Worm (Caenorhabditis elegans) whole organism, late embryonic: ENCODE measurements around the gene srn-1.

Experiments
- K09A11.1 ChIP-seq: sonication (generic microtip); optimal IDR thresholded peaks from 2 replicates; lab custom pipeline; 2017; ENCODE audit warnings: antibody characterized with exemption, mild to moderate bottlenecking, missing genetic modification characterization, missing compliant biosample characterization; ENCODE audit not compliant: insufficient read depth
- T23F11.4 ChIP-seq: fragments of 200-800 bp; sonication (Bioruptor generic); optimal IDR thresholded peaks from 2 replicates; lab custom pipeline; 2018; ENCODE audit warnings: mild to moderate bottlenecking, missing genetic modification characterization, missing compliant biosample characterization
- Y22D7AL.16 ChIP-seq: sonication (generic microtip); optimal IDR thresholded peaks from 2 replicates; lab custom pipeline; 2016; ENCODE audit warnings: missing genetic modification characterization, missing compliant biosample characterization
- ceh-30 ChIP-seq: fragments of 150-350 bp; optimal IDR thresholded peaks from 2 replicates; lab custom pipeline; 2014; ENCODE audit warnings: missing biosample characterization, missing genetic modification characterization
- ceh-45 ChIP-seq: fragments of 200-800 bp; sonication (Bioruptor generic); IDR thresholded peaks from 2 replicates; pipeline ENCODE4 v1.3.6; 2022; ENCODE audit warnings: missing genetic modification reagents, missing genetic modification characterization, missing compliant biosample characterization
- ceh-6 ChIP-seq: fragments of 200-800 bp; sonication (Bioruptor generic); optimal IDR thresholded peaks from 2 replicates; lab custom pipeline; 2018; ENCODE audit warnings: mild to moderate bottlenecking, missing genetic modification characterization, missing compliant biosample characterization
- ceh-9 ChIP-seq: sonication (generic microtip); optimal IDR thresholded peaks from 2 replicates; lab custom pipeline; 2016; ENCODE audit warnings: mild to moderate bottlenecking, missing genetic modification characterization, inconsistent platforms, missing compliant biosample characterization
- elt-2 ChIP-seq: sonication (generic microtip); optimal IDR thresholded peaks from 2 replicates; lab custom pipeline; 2016; ENCODE audit warnings: missing genetic modification reagents, missing genetic modification characterization, missing compliant biosample characterization
- elt-4 ChIP-seq: sonication (generic microtip); optimal IDR thresholded peaks from 2 replicates; lab custom pipeline; 2016; ENCODE audit warnings: missing genetic modification characterization, missing compliant biosample characterization
- ets-4 ChIP-seq: sonication (generic microtip); optimal IDR thresholded peaks from 2 replicates; lab custom pipeline; 2016; ENCODE audit warnings: missing genetic modification characterization, missing compliant biosample characterization
- eyg-1 ChIP-seq: sonication (generic microtip); optimal IDR thresholded peaks from 2 replicates; lab custom pipeline; 2016; ENCODE audit warnings: missing genotype, missing genetic modification characterization, missing compliant biosample characterization
- fax-1 ChIP-seq: sonication (generic microtip); optimal IDR thresholded peaks from 2 replicates; lab custom pipeline; 2016; ENCODE audit warnings: missing genotype, missing genetic modification characterization, missing compliant biosample characterization
- fkh-10 ChIP-seq: fragments of 150-350 bp; optimal IDR thresholded peaks from 2 replicates; lab custom pipeline; 2014; ENCODE audit warnings: missing biosample characterization, missing genetic modification reagents, missing genetic modification characterization
- gmeb-2 ChIP-seq: sonication (generic microtip); optimal IDR thresholded peaks from 2 replicates; lab custom pipeline; 2016; ENCODE audit warnings: missing genetic modification characterization, inconsistent platforms, missing compliant biosample characterization
- hlh-15 ChIP-seq: sonication (generic microtip); optimal IDR thresholded peaks from 2 replicates; lab custom pipeline; 2016; ENCODE audit warnings: missing genetic modification characterization, missing compliant biosample characterization
- hlh-30 ChIP-seq: sonication (generic microtip); optimal IDR thresholded peaks from 2 replicates; lab custom pipeline; 2017; ENCODE audit warnings: antibody characterized with exemption, missing genetic modification characterization, missing compliant biosample characterization; ENCODE audit not compliant: insufficient read depth
- hlh-8 ChIP-seq: sonication (generic microtip); optimal IDR thresholded peaks from 2 replicates; lab custom pipeline; 2016; ENCODE audit warnings: missing genotype, missing genetic modification characterization, missing compliant biosample characterization
- lin-11 ChIP-seq: fragments of 200-800 bp; sonication (Bioruptor generic); optimal IDR thresholded peaks from 2 replicates; lab custom pipeline; 2018; ENCODE audit warnings: mild to moderate bottlenecking, missing genetic modification characterization, missing compliant biosample characterization
- nfya-1 ChIP-seq: sonication (generic microtip); optimal IDR thresholded peaks from 2 replicates; lab custom pipeline; 2017; ENCODE audit warnings: missing genetic modification characterization, mild to moderate bottlenecking, missing compliant biosample characterization, antibody characterized with exemption, moderate library complexity
- nhr-232 ChIP-seq: sonication (generic microtip); optimal IDR thresholded peaks from 2 replicates; lab custom pipeline; 2016; ENCODE audit warnings: missing genetic modification characterization, missing compliant biosample characterization
- npax-4 ChIP-seq: sonication (generic microtip); optimal IDR thresholded peaks from 2 replicates; lab custom pipeline; 2016; ENCODE audit warnings: missing genetic modification characterization, missing compliant biosample characterization
- odd-2 ChIP-seq: sonication (generic microtip); optimal IDR thresholded peaks from 2 replicates; lab custom pipeline; 2017; ENCODE audit warnings: antibody characterized with exemption, mild to moderate bottlenecking, missing genetic modification characterization, missing compliant biosample characterization
- pag-3 ChIP-seq: sonication (generic microtip); optimal IDR thresholded peaks from 2 replicates; lab custom pipeline; 2016; ENCODE audit warnings: missing compliant biosample characterization, missing genetic modification characterization, borderline replicate concordance
- pat-9 ChIP-seq: fragments of 200-800 bp; sonication (Bioruptor generic); optimal IDR thresholded peaks from 2 replicates; lab custom pipeline; 2018; ENCODE audit warnings: mild to moderate bottlenecking, missing genetic modification characterization, moderate library complexity, missing compliant biosample characterization
- pax-1 ChIP-seq: fragments of 150-350 bp; optimal IDR thresholded peaks from 2 replicates; lab custom pipeline; 2014; ENCODE audit warnings: missing biosample characterization, missing genetic modification characterization
- pha-2 ChIP-seq: sonication (generic microtip); optimal IDR thresholded peaks from 2 replicates; lab custom pipeline; 2017; ENCODE audit warnings: mild to moderate bottlenecking, missing genetic modification characterization, missing compliant biosample characterization
- pros-1 ChIP-seq: fragments of 150-350 bp; optimal IDR thresholded peaks from 2 replicates; lab custom pipeline; 2014; ENCODE audit warnings: missing biosample characterization, missing genetic modification reagents, missing genetic modification characterization
- rnt-1 ChIP-seq: sonication (generic microtip); optimal IDR thresholded peaks from 2 replicates; lab custom pipeline; 2016; ENCODE audit warnings: missing genetic modification characterization, missing compliant biosample characterization
- sdc-2 ChIP-seq: sonication (generic microtip); optimal IDR thresholded peaks from 2 replicates; lab custom pipeline; 2016; ENCODE audit warnings: missing genotype, missing genetic modification characterization, missing compliant biosample characterization
- sox-2 ChIP-seq: fragments of 200-800 bp; sonication (Bioruptor generic); IDR thresholded peaks from 2 replicates; pipeline ENCODE4 v1.3.6; 2022; ENCODE audit warnings: missing genetic modification reagents, missing genetic modification characterization, missing compliant biosample characterization
- syd-9 ChIP-seq: sonication (generic microtip); optimal IDR thresholded peaks from 2 replicates; lab custom pipeline; 2016; ENCODE audit warnings: mild to moderate bottlenecking, missing genetic modification characterization, moderate library complexity, missing compliant biosample characterization
- tbx-2 ChIP-seq: sonication (generic microtip); optimal IDR thresholded peaks from 2 replicates; lab custom pipeline; 2016; ENCODE audit warnings: missing genetic modification characterization, missing compliant biosample characterization
- tbx-7 ChIP-seq: sonication (generic microtip); optimal IDR thresholded peaks from 2 replicates; lab custom pipeline; 2016; ENCODE audit warnings: missing genotype, missing genetic modification characterization, missing compliant biosample characterization
- unc-42 ChIP-seq: sonication (generic microtip); optimal IDR thresholded peaks from 2 replicates; lab custom pipeline; 2016; ENCODE audit warnings: missing genotype, missing genetic modification characterization, missing compliant biosample characterization
- unc-55 ChIP-seq: sonication (generic microtip); optimal IDR thresholded peaks from 2 replicates; lab custom pipeline; 2017; ENCODE audit warnings: missing biosample characterization, missing genetic modification reagents, missing genetic modification characterization
- unc-86 ChIP-seq: sonication (generic microtip); optimal IDR thresholded peaks from 2 replicates; lab custom pipeline; 2016; ENCODE audit warnings: missing genetic modification characterization, missing compliant biosample characterization

The srn-1 gene

ce11 chrV:6326980-6327379 lies 40.7 kb upstream of the srn-1 start, which contains the start of gene fbxa-202:
fbxa-202 (plus strand) TSS chrV:6327280.
- TF ChIP-seq K09A11.1: no peak
- no peak for TF ChIP-seq nhr-232 (tag; lab: Kevin White, UChicago)
- TF ChIP-seq pha-2 (tag; lab: Kevin White, UChicago): no peak
- TF ChIP-seq hlh-8: no peak
- no peak for TF ChIP-seq T23F11.4 (GFP tag; lab: Kevin White, UChicago)
- no peak for TF ChIP-seq syd-9 (tag; lab: Kevin White, UChicago)
- no peak for TF ChIP-seq ceh-30 (tag; lab: Kevin White, UChicago)
- TF ChIP-seq hlh-30 (tag; lab: Kevin White, UChicago): no peak
- no peak for TF ChIP-seq unc-42 (tag; lab: Kevin White, UChicago)
- TF ChIP-seq pat-9 (tag; lab: Kevin White, UChicago): no peak
- TF ChIP-seq elt-2 (tag; lab: Kevin White, UChicago): no peak
- TF ChIP-seq fax-1 (tag; lab: Kevin White, UChicago): no peak
- no peak for TF ChIP-seq unc-86 (tag; lab: Kevin White, UChicago)
- TF ChIP-seq sdc-2 (tag; lab: Kevin White, UChicago): no peak
- TF ChIP-seq pros-1 (tag; lab: Kevin White, UChicago): no peak
- no peak for TF ChIP-seq elt-4 (tag; lab: Kevin White, UChicago)

ce11 chrV:6326394-6326793 lies 40.2 kb upstream of the srn-1 start:
- TF ChIP-seq lin-11 (no peak), unc-55 (GFP tag; lab: Kevin White, UChicago) (no peak), Y22D7AL.16 (tag; lab: Kevin White, UChicago) (no peak), ets-4 (tag; lab: Kevin White, UChicago) (no peak), eyg-1 (no peak), pax-1 (tag; lab: Kevin White, UChicago) (no peak), odd-2 (no peak), fkh-10 (no peak), pat-9 (tag; lab: Kevin White, UChicago) (no peak), tbx-7 (tag; lab: Kevin White, UChicago) (no peak), hlh-15 (no peak), K09A11.1 (no peak), pha-2 (tag; lab: Kevin White, UChicago) (no peak)

- TF ChIP-seq tbx-2 (tag; lab: Kevin White, UChicago) (no peak), rnt-1 (tag; lab: Kevin White, UChicago) (no peak), sox-2 (no peak), nfya-1 (no peak), ceh-6 (GFP tag; lab: Kevin White, UChicago) (no peak), pag-3 (no peak), gmeb-2 (tag; lab: Kevin White, UChicago) (no peak)
Observed at ce11 chrV:6323602-6324001, 37.4 kb upstream of the srn-1 start.

ce11 chrV:6322749-6323367 lies 36.6 kb upstream of the srn-1 start:
- no peak for TF ChIP-seq odd-2
- no peak for TF ChIP-seq npax-4 (tag; lab: Kevin White, UChicago)
- no peak for TF ChIP-seq ceh-45 (GFP tag; lab: Robert Waterston, UW)
- no peak for TF ChIP-seq sdc-2 (tag; lab: Kevin White, UChicago)
- TF ChIP-seq ceh-9 (tag; lab: Kevin White, UChicago): no peak
